Fruit fly (Drosophila melanogaster) whole organism, wandering third instar larva: ENCODE results near the gene VhaPPA1-1.

ENCODE experiments used
- Dfd ChIP-seq: fragments of >200 bp; optimal IDR thresholded peaks from 2 replicates; lab custom pipeline; 2017; ENCODE audit warnings: missing biosample characterization, missing genetic modification characterization
- HLH106 ChIP-seq: fragments of 200-800 bp; optimal IDR thresholded peaks from 3 replicates; lab custom pipeline; 2019; ENCODE audit warnings: missing biosample characterization, mild to moderate bottlenecking, missing genetic modification characterization, moderate library complexity
- Hr78 ChIP-seq: fragments of >200 bp; optimal IDR thresholded peaks from 2 replicates; lab custom pipeline; 2017; ENCODE audit warnings: missing biosample characterization, missing genetic modification characterization
- N ChIP-seq: fragments of >200 bp; optimal IDR thresholded peaks from 2 replicates; lab custom pipeline; 2018; ENCODE audit warnings: missing biosample characterization, missing external identifiers, missing genetic modification characterization
- Sp1 ChIP-seq: fragments of 200-800 bp; sonication (Bioruptor generic); optimal IDR thresholded peaks from 3 replicates; lab custom pipeline; 2019; ENCODE audit warnings: missing biosample characterization, mild to moderate bottlenecking, missing genetic modification characterization, moderate library complexity
- Vsx2 ChIP-seq: fragments of 200-300, 225-300 bp; sonication (Bioruptor generic); optimal IDR thresholded peaks from 2 replicates; lab custom pipeline; 2018; ENCODE audit warnings: missing biosample characterization, missing genetic modification characterization; ENCODE audit not compliant: partially characterized antibody
- brk ChIP-seq: fragments of 200-800 bp; sonication (Bioruptor generic); optimal IDR thresholded peaks from 2 replicates; lab custom pipeline; 2016; ENCODE audit warnings: missing biosample characterization, mild to moderate bottlenecking, missing genetic modification characterization
- h ChIP-seq: fragments of 200-800 bp; sonication (Bioruptor generic); optimal IDR thresholded peaks from 3 replicates; lab custom pipeline; 2016; ENCODE audit warnings: missing biosample characterization, mild to moderate bottlenecking, missing genetic modification characterization
- lola ChIP-seq: fragments of >200 bp; optimal IDR thresholded peaks from 2 replicates; lab custom pipeline; 2017; ENCODE audit warnings: missing biosample characterization, missing genetic modification characterization

- TF ChIP-seq Sp1 (GFP tag; lab: Kevin White, UChicago), result no peak
- no peak for TF ChIP-seq Dfd
- TF ChIP-seq Vsx2 (GFP tag; lab: Kevin White, UChicago), result no peak
- TF ChIP-seq Hr78 (GFP tag; lab: Kevin White, UChicago), result no peak
- no peak for TF ChIP-seq lola (GFP tag; lab: Kevin White, UChicago)
- no peak for TF ChIP-seq brk (GFP tag; lab: Kevin White, UChicago)
- no peak for TF ChIP-seq N (GFP tag; lab: Kevin White, UChicago)
- peak; percentile 30 for TF ChIP-seq h (GFP tag; lab: Kevin White, UChicago)
- peak; percentile 27 for TF ChIP-seq HLH106 (tag; lab: Kevin White, UChicago)
Measured at dm6 chr3R:14901408-14902352, 2.2 kb downstream of the VhaPPA1-1 start, which contains the start of gene RpS5b.
